Worm (Caenorhabditis elegans) whole organism, young adult: ENCODE measurements around the gene C47D12.2.
A peak's percentile ranks its signal among the peaks of the same experiment; 100 is the strongest.

Experiments used
- B0261.1 ChIP-seq: sonication (generic microtip); optimal IDR thresholded peaks from 2 replicates; lab custom pipeline; 2016; ENCODE audit warnings: mild to moderate bottlenecking, missing genetic modification characterization, moderate library complexity, missing compliant biosample characterization
- D2030.7 ChIP-seq: fragments of 200-800 bp; sonication (Bioruptor generic); IDR thresholded peaks from 2 replicates; pipeline ENCODE4 v1.3.6; 2022; ENCODE audit warnings: missing genetic modification reagents, missing genetic modification characterization, missing compliant biosample characterization
- F10E7.11 ChIP-seq: sonication (generic microtip); optimal IDR thresholded peaks from 2 replicates; lab custom pipeline; 2017; ENCODE audit warnings: mild to moderate bottlenecking, missing genetic modification characterization, moderate library complexity, missing compliant biosample characterization
- F23B12.7 ChIP-seq: sonication (generic microtip); optimal IDR thresholded peaks from 2 replicates; lab custom pipeline; 2017; ENCODE audit warnings: missing genetic modification characterization, mild to moderate bottlenecking, missing compliant biosample characterization, antibody characterized with exemption, moderate library complexity; ENCODE audit not compliant: insufficient read depth
- F55B11.4 ChIP-seq: sonication (generic microtip); optimal IDR thresholded peaks from 2 replicates; lab custom pipeline; 2016; ENCODE audit warnings: missing compliant biosample characterization, missing genetic modification characterization, borderline replicate concordance; ENCODE audit not compliant: insufficient read depth
- K12H6.12 ChIP-seq: fragments of 200-800 bp; sonication (Bioruptor generic); optimal IDR thresholded peaks from 2 replicates; lab custom pipeline; 2018; ENCODE audit warnings: mild to moderate bottlenecking, missing genetic modification characterization, missing compliant biosample characterization
- T26A5.8 ChIP-seq: sonication (generic microtip); optimal IDR thresholded peaks from 2 replicates; lab custom pipeline; 2016; ENCODE audit warnings: missing genetic modification characterization, missing compliant biosample characterization
- Y56A3A.18 ChIP-seq: fragments of 200-800 bp; sonication (Bioruptor generic); IDR thresholded peaks from 2 replicates; pipeline ENCODE4 v1.3.6; 2022; ENCODE audit warnings: missing genetic modification reagents, missing genetic modification characterization, missing compliant biosample characterization
- Y95B8A.8 ChIP-seq: fragments of 200-800 bp; sonication (Bioruptor generic); IDR thresholded peaks from 2 replicates; pipeline ENCODE4 v1.3.6; 2022; ENCODE audit warnings: missing genetic modification reagents, missing genetic modification characterization, missing compliant biosample characterization
- ama-1 ChIP-seq, 3 experiments: fragments of 150-350 bp in 1 of 3; sonication (generic microtip) in 2 of 3; optimal IDR thresholded peaks; 2 replicates each; lab custom pipeline; 2014 to 2018; ENCODE audit warnings: missing biosample characterization in 2 of 3, missing genetic modification characterization in 2 of 3, missing genetic modification reagents in 2 of 3
- bed-1 ChIP-seq: fragments of 200-800 bp; sonication (Bioruptor generic); IDR thresholded peaks from 2 replicates; pipeline ENCODE4 v1.3.6; 2022; ENCODE audit warnings: missing genetic modification reagents, missing genetic modification characterization, missing compliant biosample characterization
- bed-2 ChIP-seq: fragments of 200-800 bp; sonication (Bioruptor generic); IDR thresholded peaks from 2 replicates; pipeline ENCODE4 v1.3.6; 2022; ENCODE audit warnings: missing genetic modification reagents, missing genetic modification characterization, missing compliant biosample characterization
- ccch-3 ChIP-seq: fragments of 200-800 bp; sonication (Bioruptor generic); optimal IDR thresholded peaks from 2 replicates; lab custom pipeline; 2018; ENCODE audit warnings: mild to moderate bottlenecking, missing genetic modification characterization, missing compliant biosample characterization
- cebp-1 ChIP-seq, 2 experiments: fragments of 200-800 bp in 1 of 2; sonication (Bioruptor generic) in 1 of 2; sonication (generic microtip) in 1 of 2; IDR thresholded peaks in 1 of 2; optimal IDR thresholded peaks in 1 of 2; 2 replicates each; pipeline versions ENCODE4 v1.3.6 to Lab custom; 2017 to 2022; ENCODE audit warnings: missing compliant biosample characterization in 2 of 2, missing genetic modification characterization in 2 of 2, mild to moderate bottlenecking in 1 of 2, missing genetic modification reagents in 1 of 2, moderate library complexity in 1 of 2
- ceh-100 ChIP-seq: fragments of 200-800 bp; sonication (Bioruptor generic); IDR thresholded peaks from 2 replicates; pipeline ENCODE4 v1.3.6; 2022; ENCODE audit warnings: missing genetic modification reagents, missing genetic modification characterization, missing compliant biosample characterization
- chd-7 ChIP-seq: sonication (generic microtip); optimal IDR thresholded peaks from 2 replicates; lab custom pipeline; 2016; ENCODE audit warnings: mild to moderate bottlenecking, missing genetic modification characterization, moderate library complexity, missing compliant biosample characterization
- dox-1 ChIP-seq: fragments of 200-800 bp; sonication (Bioruptor generic); IDR thresholded peaks from 2 replicates; pipeline ENCODE4 v1.3.6; 2022; ENCODE audit warnings: missing genetic modification reagents, missing genetic modification characterization, missing compliant biosample characterization
- dpl-1 ChIP-seq: fragments of 150-350 bp; optimal IDR thresholded peaks from 2 replicates; lab custom pipeline; 2014; ENCODE audit warnings: missing biosample characterization, missing genetic modification reagents, missing genetic modification characterization
- efl-1 ChIP-seq: fragments of 150-350 bp; optimal IDR thresholded peaks from 2 replicates; lab custom pipeline; 2014; ENCODE audit warnings: missing biosample characterization, missing genetic modification reagents, missing genetic modification characterization
- egrh-3 ChIP-seq: fragments of 200-800 bp; sonication (Bioruptor generic); IDR thresholded peaks from 2 replicates; pipeline ENCODE4 v1.3.6; 2022; ENCODE audit warnings: missing genetic modification reagents, missing genetic modification characterization, missing compliant biosample characterization
- ets-4 ChIP-seq: fragments of 200-800 bp; sonication (Bioruptor generic); optimal IDR thresholded peaks from 2 replicates; lab custom pipeline; 2018; ENCODE audit warnings: mild to moderate bottlenecking, missing genetic modification characterization, missing compliant biosample characterization
- gei-17 ChIP-seq: fragments of 200-800 bp; sonication (Bioruptor generic); optimal IDR thresholded peaks from 2 replicates; lab custom pipeline; 2018; ENCODE audit warnings: mild to moderate bottlenecking, missing genetic modification characterization, missing compliant biosample characterization
- hmg-1.2 ChIP-seq: fragments of 200-800 bp; sonication (Bioruptor generic); IDR thresholded peaks from 2 replicates; pipeline ENCODE4 v1.3.6; 2022; ENCODE audit warnings: missing genetic modification reagents, missing genetic modification characterization, missing compliant biosample characterization
- hsf-1 ChIP-seq: fragments of 200-800 bp; sonication (Bioruptor generic); IDR thresholded peaks from 2 replicates; pipeline ENCODE4 v1.3.6; 2022; ENCODE audit warnings: missing genetic modification reagents, missing genetic modification characterization, missing compliant biosample characterization
- lag-1 ChIP-seq: fragments of 200-800 bp; sonication (Bioruptor generic); IDR thresholded peaks from 2 replicates; pipeline ENCODE4 v1.3.6; 2022; ENCODE audit warnings: missing genetic modification reagents, missing genetic modification characterization, missing compliant biosample characterization
- let-607 ChIP-seq, 2 experiments: fragments of 200-800 bp in 1 of 2; sonication (Bioruptor generic) in 1 of 2; sonication (generic microtip) in 1 of 2; optimal IDR thresholded peaks; 2 replicates each; lab custom pipeline; 2016 to 2018; ENCODE audit warnings: mild to moderate bottlenecking in 2 of 2, missing compliant biosample characterization in 2 of 2, missing genetic modification characterization in 2 of 2, moderate library complexity in 2 of 2, missing genotype in 1 of 2
- lin-35 ChIP-seq, 3 experiments: fragments of 150-350 bp in 2 of 3; sonication (generic microtip) in 1 of 3; optimal IDR thresholded peaks; 2 replicates each; lab custom pipeline; 2014 to 2018; ENCODE audit warnings: missing biosample characterization in 3 of 3, missing genetic modification characterization in 3 of 3, missing genetic modification reagents in 3 of 3
- lin-40 ChIP-seq: sonication (generic microtip); optimal IDR thresholded peaks from 2 replicates; lab custom pipeline; 2016; ENCODE audit warnings: missing genetic modification characterization, mild to moderate bottlenecking, missing compliant biosample characterization, missing genotype, missing genetic modification reagents
- lin-54 ChIP-seq: fragments of 200-800 bp; sonication (Bioruptor generic); optimal IDR thresholded peaks from 2 replicates; lab custom pipeline; 2018; ENCODE audit warnings: mild to moderate bottlenecking, missing genetic modification characterization, missing compliant biosample characterization
- madf-8 ChIP-seq: fragments of 200-800 bp; sonication (Bioruptor generic); conservative IDR thresholded peaks from 2 replicates; pipeline ENCODE4 v1.3.6; 2022; ENCODE audit warnings: missing genetic modification reagents, missing genetic modification characterization, missing compliant biosample characterization
- rec-8 ChIP-seq, 2 experiments: sonication (generic microtip); optimal IDR thresholded peaks; 2 replicates each; lab custom pipeline; 2016; ENCODE audit warnings: mild to moderate bottlenecking in 2 of 2, missing genetic modification characterization in 2 of 2, missing genetic modification reagents in 2 of 2, missing genotype in 2 of 2, missing biosample characterization in 1 of 2, missing compliant biosample characterization in 1 of 2, moderate library complexity in 1 of 2
- repo-1 ChIP-seq: sonication (generic microtip); optimal IDR thresholded peaks from 2 replicates; lab custom pipeline; 2017; ENCODE audit warnings: mild to moderate bottlenecking, missing genetic modification characterization, missing compliant biosample characterization
- sdz-38 ChIP-seq: sonication (generic microtip); optimal IDR thresholded peaks from 2 replicates; lab custom pipeline; 2016; ENCODE audit warnings: missing genotype, missing genetic modification characterization, missing compliant biosample characterization
- sea-2 ChIP-seq: fragments of 200-800 bp; sonication (Bioruptor generic); IDR thresholded peaks from 2 replicates; pipeline ENCODE4 v1.3.6; 2022; ENCODE audit warnings: missing genetic modification characterization, missing compliant biosample characterization
- snpc-3.4 ChIP-seq: sonication (generic microtip); optimal IDR thresholded peaks from 2 replicates; lab custom pipeline; 2017; ENCODE audit warnings: missing genetic modification characterization, mild to moderate bottlenecking, missing compliant biosample characterization, antibody characterized with exemption, moderate library complexity, missing genotype, missing genetic modification reagents
- snpc-4 ChIP-seq, 5 experiments: fragments of 150-350 bp in 1 of 5; sonication (generic microtip) in 4 of 5; optimal IDR thresholded peaks; 2 replicates each; lab custom pipeline; 2014 to 2018; ENCODE audit warnings: missing genetic modification characterization in 5 of 5, missing biosample characterization in 3 of 5, antibody characterized with exemption in 2 of 5, mild to moderate bottlenecking in 2 of 5, missing compliant biosample characterization in 2 of 5, missing genotype in 2 of 5, moderate library complexity in 2 of 5, missing genetic modification reagents in 1 of 5
- sptf-2 ChIP-seq: fragments of 200-800 bp; sonication (Bioruptor generic); optimal IDR thresholded peaks from 2 replicates; lab custom pipeline; 2018; ENCODE audit warnings: mild to moderate bottlenecking, missing genetic modification characterization, missing compliant biosample characterization
- tbp1 ChIP-seq: fragments of 200-800 bp; sonication (Bioruptor generic); optimal IDR thresholded peaks from 2 replicates; lab custom pipeline; 2018; ENCODE audit warnings: mild to moderate bottlenecking, missing genetic modification characterization, missing compliant biosample characterization
- tlf-1 ChIP-seq: fragments of 200-800 bp; sonication (Bioruptor generic); optimal IDR thresholded peaks from 2 replicates; lab custom pipeline; 2018; ENCODE audit warnings: mild to moderate bottlenecking, missing genetic modification characterization, missing compliant biosample characterization
- zfh-2 ChIP-seq: fragments of 200-800 bp; sonication (Bioruptor generic); conservative IDR thresholded peaks from 2 replicates; pipeline ENCODE4 v1.3.6; 2022; ENCODE audit warnings: missing genetic modification reagents, missing genetic modification characterization, missing compliant biosample characterization
- ztf-22 ChIP-seq: fragments of 200-800 bp; sonication (Bioruptor generic); optimal IDR thresholded peaks from 2 replicates; lab custom pipeline; 2018; ENCODE audit warnings: mild to moderate bottlenecking, missing genetic modification characterization, moderate library complexity, missing compliant biosample characterization
- ztf-26 ChIP-seq: sonication (generic microtip); optimal IDR thresholded peaks from 2 replicates; lab custom pipeline; 2017; ENCODE audit warnings: missing genetic modification characterization, missing compliant biosample characterization

C47D12.2 gene

DNA sequence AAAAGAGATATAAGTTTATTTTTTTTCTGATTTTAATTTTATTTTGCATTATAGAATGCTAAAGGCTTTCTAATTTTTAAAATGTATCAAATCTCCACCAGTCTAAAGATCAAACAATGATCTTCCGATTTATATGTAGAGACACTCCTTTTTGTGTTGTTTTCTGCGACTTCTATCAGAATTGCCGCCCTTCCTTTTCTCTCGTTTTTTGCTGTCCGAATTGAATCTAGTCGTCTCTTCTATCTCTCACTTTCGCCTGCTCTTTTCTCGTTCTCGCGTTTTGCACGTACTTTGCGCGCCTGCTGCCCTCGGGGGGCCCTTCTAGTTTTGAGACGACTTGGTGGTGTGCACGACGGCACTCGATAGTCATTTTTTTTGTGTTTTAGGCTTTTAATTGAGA lies 48.3 kb downstream of the C47D12.2 start:
- no peak for TF ChIP-seq B0261.1 (tag; lab: Kevin White, UChicago)
- TF ChIP-seq ets-4 (GFP tag; lab: Kevin White, UChicago) = no peak
- TF ChIP-seq lin-35 (GFP tag; optimal IDR thresholded peaks at IDR 0.05; lab: Kevin White, UChicago) = peak in 1 of 3 experiments; percentile 9
- no peak for TF ChIP-seq snpc-4 (GFP tag; optimal IDR thresholded peaks at IDR 0.05; lab: Kevin White, UChicago)
- peak in 1 of 4 experiments; percentile 5 for TF ChIP-seq snpc-4 (tag; optimal IDR thresholded peaks at IDR 0.05; lab: Kevin White, UChicago)
- TF ChIP-seq gei-17 (GFP tag; lab: Kevin White, UChicago) = no peak
- TF ChIP-seq efl-1 = peak; percentile 29
- no peak for TF ChIP-seq sdz-38 (tag; lab: Kevin White, UChicago)
- TF ChIP-seq ceh-100 (GFP tag; lab: Robert Waterston, UW) = no peak
- no peak for TF ChIP-seq Y56A3A.18
- no peak for TF ChIP-seq F23B12.7 (tag; lab: Kevin White, UChicago)
- peak; percentile 26 for TF ChIP-seq K12H6.12 (tag; lab: Kevin White, UChicago)
- no peak for TF ChIP-seq repo-1 (tag; lab: Kevin White, UChicago)
- TF ChIP-seq ztf-26 = no peak
- no peak for TF ChIP-seq lin-54 (GFP tag; lab: Kevin White, UChicago)
- TF ChIP-seq sea-2 (GFP tag; lab: Robert Waterston, UW) = no peak
- TF ChIP-seq T26A5.8 (tag; lab: Kevin White, UChicago) = no peak
- no peak for TF ChIP-seq egrh-3
- TF ChIP-seq hsf-1 (GFP tag; lab: Robert Waterston, UW) = no peak
- TF ChIP-seq hmg-1.2 (GFP tag; lab: Robert Waterston, UW) = peak; percentile 53; the same call in 1 of the 2 replicates
- TF ChIP-seq tlf-1 (GFP tag; lab: Kevin White, UChicago) = no peak
- TF ChIP-seq ccch-3 = no peak
- no peak for TF ChIP-seq let-607 (tag; optimal IDR thresholded peaks at IDR 0.05; lab: Kevin White, UChicago)
- no peak for TF ChIP-seq cebp-1 (GFP tag; IDR thresholded peaks at IDR 0.05; lab: Robert Waterston, UW)
- peak; percentile 33 for TF ChIP-seq cebp-1 (tag; optimal IDR thresholded peaks at IDR 0.05; lab: Kevin White, UChicago)
- 0 out of 2 replicates have a peak, but pooled peaks have one; percentile 40 for TF ChIP-seq zfh-2 (GFP tag; lab: Robert Waterston, UW)
- peak; percentile 34 for TF ChIP-seq lin-40 (tag; lab: Kevin White, UChicago)
- no peak for TF ChIP-seq ztf-22 (GFP tag; lab: Kevin White, UChicago)
- no peak; the same call in 1 of the 2 replicates for TF ChIP-seq dox-1 (GFP tag; lab: Robert Waterston, UW)
- TF ChIP-seq F55B11.4 (tag; lab: Kevin White, UChicago) = no peak
- no peak for TF ChIP-seq dpl-1 (GFP tag; lab: Kevin White, UChicago)
- TF ChIP-seq bed-1 (GFP tag; lab: Robert Waterston, UW) = no peak
- no peak for TF ChIP-seq ama-1 (optimal IDR thresholded peaks at IDR 0.05; lab: Kevin White, UChicago)
- TF ChIP-seq ama-1 (GFP tag; optimal IDR thresholded peaks at IDR 0.05; lab: Kevin White, UChicago) = no peak

DNA sequence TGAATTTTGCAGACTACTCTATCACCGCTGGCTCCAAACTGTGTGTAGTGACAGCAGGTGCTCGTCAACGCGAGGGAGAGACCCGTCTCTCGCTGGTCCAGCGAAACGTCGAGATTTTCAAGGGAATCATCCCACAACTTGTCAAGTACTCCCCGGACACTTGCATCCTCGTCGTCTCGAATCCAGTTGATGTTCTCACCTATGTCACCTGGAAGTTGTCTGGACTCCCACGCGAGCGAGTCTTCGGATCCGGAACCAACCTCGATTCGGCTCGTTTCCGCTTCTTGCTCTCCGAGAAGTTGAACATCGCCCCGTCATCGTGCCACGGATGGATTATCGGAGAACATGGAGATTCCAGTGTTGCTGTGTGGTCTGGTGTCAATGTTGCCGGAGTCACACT lies 49.5 kb downstream of the C47D12.2 start:
- TF ChIP-seq D2030.7 = no peak
- peak; percentile 52; the same call in 1 of the 2 replicates for TF ChIP-seq zfh-2 (GFP tag; lab: Robert Waterston, UW)
- TF ChIP-seq chd-7 (tag; lab: Kevin White, UChicago) = peak; percentile 3

DNA sequence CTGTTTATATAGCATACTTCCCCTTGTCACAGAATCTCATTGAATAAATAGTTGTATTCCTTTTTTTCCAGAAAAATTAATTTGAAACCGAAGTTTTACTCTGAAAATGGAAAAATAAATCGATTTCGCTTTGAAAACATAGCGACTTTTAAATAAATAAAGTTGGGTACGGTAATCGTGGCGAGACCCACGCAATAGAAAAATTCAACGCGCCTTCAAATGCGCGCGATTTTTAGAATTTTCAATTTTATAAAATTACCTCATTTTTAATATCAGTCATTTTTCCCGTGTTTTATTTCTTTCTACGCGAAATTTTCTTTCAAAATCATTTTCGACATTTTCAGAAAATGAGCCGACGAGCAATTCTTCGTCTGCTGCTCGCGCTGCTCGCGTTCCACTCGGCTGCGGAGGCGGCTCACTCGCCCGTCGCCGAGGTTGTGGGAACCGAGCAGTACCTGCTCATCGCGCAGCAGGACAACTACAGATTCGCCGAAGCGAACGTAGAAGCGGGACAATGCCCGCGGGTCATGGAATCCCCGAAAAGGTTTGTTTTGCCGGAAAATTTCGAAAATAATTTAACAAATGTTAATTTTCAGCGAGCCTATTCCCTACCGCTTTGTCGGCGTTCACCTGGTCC lies 50.5 kb downstream of the C47D12.2 start, which contains the start of gene F13D12.5:
F13D12.5 (plus strand) TSS at position 345 of the 637 bp plus-strand sequence.
- no peak for TF ChIP-seq snpc-4 (GFP tag; optimal IDR thresholded peaks at IDR 0.05; lab: Kevin White, UChicago)
- peak in 1 of 4 experiments; percentile 1 for TF ChIP-seq snpc-4 (tag; optimal IDR thresholded peaks at IDR 0.05; lab: Kevin White, UChicago)
- no peak for TF ChIP-seq B0261.1 (tag; lab: Kevin White, UChicago)
- no peak for TF ChIP-seq rec-8 (tag; optimal IDR thresholded peaks at IDR 0.05; lab: Kevin White, UChicago)
- peak; percentile 2 for TF ChIP-seq tbp1 (GFP tag; lab: Kevin White, UChicago)
- TF ChIP-seq bed-2 (GFP tag; lab: Robert Waterston, UW) = no peak
- TF ChIP-seq Y95B8A.8 (GFP tag; lab: Robert Waterston, UW) = no peak
- no peak for TF ChIP-seq F10E7.11 (tag; lab: Kevin White, UChicago)
- TF ChIP-seq F55B11.4 (tag; lab: Kevin White, UChicago) = no peak
- TF ChIP-seq madf-8 (GFP tag; lab: Robert Waterston, UW) = peak; percentile 89
- TF ChIP-seq T26A5.8 (tag; lab: Kevin White, UChicago) = no peak
- TF ChIP-seq let-607 (tag; optimal IDR thresholded peaks at IDR 0.05; lab: Kevin White, UChicago) = no peak
- peak; percentile 71 for TF ChIP-seq snpc-3.4 (tag; lab: Kevin White, UChicago)
- peak; percentile 84 for TF ChIP-seq lin-54 (GFP tag; lab: Kevin White, UChicago)
- TF ChIP-seq sptf-2 (GFP tag; lab: Kevin White, UChicago) = no peak
- no peak for TF ChIP-seq lag-1 (GFP tag; lab: Robert Waterston, UW)
